Worm (Caenorhabditis elegans): ENCODE measurements around the gene Y59H11AR.3.
A peak's percentile ranks its signal among the peaks of the same experiment; 100 is the strongest.

Gene Y59H11AR.3

DNA sequence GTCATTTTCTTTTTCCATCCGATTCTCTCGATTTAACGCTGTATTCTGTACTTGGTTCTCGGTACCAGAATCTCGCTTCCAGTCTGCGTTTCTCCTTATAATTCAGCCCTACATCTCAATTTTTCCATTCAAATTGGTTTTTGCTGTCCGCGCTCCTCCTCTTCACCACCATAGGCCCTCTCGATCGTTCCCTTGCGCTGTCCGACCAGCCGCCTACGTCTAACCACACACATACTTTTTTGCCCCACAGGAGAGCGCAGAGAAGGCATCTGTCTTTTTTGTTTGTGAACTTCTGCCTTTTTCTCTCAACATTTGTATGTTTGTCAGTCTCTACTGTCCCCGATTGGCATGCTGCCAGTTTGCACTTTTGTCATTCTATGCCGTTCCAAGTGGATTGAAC lies 32.1 kb upstream of the Y59H11AR.3 start, which contains the start of gene F42A9.11 (continued):
- TF ChIP-seq nhr-76 (tag; optimal IDR thresholded peaks at IDR 0.05) (no peak), skn-1 (tag; optimal IDR thresholded peaks at IDR 0.05) (peak; percentile 48), sptf-1 (tag; optimal IDR thresholded peaks at IDR 0.05) (no peak), nhr-20 (tag; optimal IDR thresholded peaks at IDR 0.05) (peak; percentile 56), efl-3 (GFP tag; optimal IDR thresholded peaks at IDR 0.05) (no peak), nhr-77 (tag; optimal IDR thresholded peaks at IDR 0.05) (peak; percentile 59), F16B12.6 (tag; optimal IDR thresholded peaks at IDR 0.05) (no peak), pqm-1 (tag; optimal IDR thresholded peaks at IDR 0.05) (no peak), unc-98 (GFP tag; IDR thresholded peaks at IDR 0.05) (no peak), hlh-17 (GFP tag; optimal IDR thresholded peaks at IDR 0.05; ENCODE audit: borderline replicate concordance) (no peak), unc-86 (tag; optimal IDR thresholded peaks at IDR 0.05) (no peak), xbp-1 (tag; optimal IDR thresholded peaks at IDR 0.05) (peak; percentile 9), C04F5.9 (tag; optimal IDR thresholded peaks at IDR 0.05) (no peak), blmp-1 (tag; optimal IDR thresholded peaks at IDR 0.05) (peak; percentile 63), unc-62 (GFP tag; optimal IDR thresholded peaks at IDR 0.05) (no peak)

DNA sequence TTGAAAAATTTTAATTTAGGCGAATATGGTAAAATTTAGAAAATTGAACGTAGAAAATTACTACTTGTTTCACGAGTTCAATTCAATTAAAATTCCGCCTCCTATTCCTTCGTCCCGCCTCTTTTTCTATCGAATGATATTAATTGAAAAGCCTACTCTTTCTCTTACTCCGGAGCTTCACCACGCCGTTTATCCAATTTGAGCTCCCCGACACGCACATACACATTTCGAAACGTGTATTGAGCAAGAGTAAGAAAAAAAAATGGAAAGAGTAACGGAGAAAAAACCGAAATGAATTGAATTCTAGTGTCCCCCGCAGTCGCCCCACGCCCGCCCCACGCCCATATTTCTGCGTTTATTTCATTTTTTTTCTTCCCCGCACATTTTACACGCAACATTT lies 31.1 kb upstream of the Y59H11AR.3 start:
- TF ChIP-seq ceh-63 (GFP tag; optimal IDR thresholded peaks at IDR 0.05): no peak
- no peak for TF ChIP-seq sup-37 (GFP tag; optimal IDR thresholded peaks at IDR 0.05)
- TF ChIP-seq ets-5 (GFP tag; IDR thresholded peaks at IDR 0.05): no peak
- TF ChIP-seq ceh-90 (tag; optimal IDR thresholded peaks at IDR 0.05): no peak
- peak; percentile 61 for TF ChIP-seq ces-1 (GFP tag; optimal IDR thresholded peaks at IDR 0.05)
- peak; percentile 68 for TF ChIP-seq lin-14 (GFP tag; optimal IDR thresholded peaks at IDR 0.05)
- TF ChIP-seq ceh-82 (tag; optimal IDR thresholded peaks at IDR 0.05): no peak

DNA sequence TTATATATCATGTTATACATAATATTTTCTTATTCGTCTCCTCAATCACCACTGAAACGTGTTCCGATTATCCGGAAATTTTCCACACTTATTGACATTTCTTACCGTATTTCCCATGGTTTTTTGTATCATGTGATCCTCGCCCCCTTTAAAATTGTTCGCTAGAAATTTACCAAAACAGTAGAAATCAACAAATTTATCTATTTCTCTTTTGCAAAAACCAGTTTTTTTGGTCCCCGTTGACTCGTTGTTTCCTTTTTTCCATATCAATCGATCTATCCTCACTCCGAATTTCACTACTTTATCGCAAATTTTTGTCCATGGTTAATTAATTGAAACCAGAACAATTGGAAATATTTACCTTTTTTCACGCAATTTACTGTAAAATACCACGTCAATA lies 30.5 kb upstream of the Y59H11AR.3 start:
- TF ChIP-seq nhr-20 (tag; optimal IDR thresholded peaks at IDR 0.05) (no peak), mdl-1 (tag; optimal IDR thresholded peaks at IDR 0.05) (no peak), lin-39 (tag; optimal IDR thresholded peaks at IDR 0.05) (no peak), unc-86 (tag; optimal IDR thresholded peaks at IDR 0.05) (no peak), aha-1 (tag; optimal IDR thresholded peaks at IDR 0.05) (no peak), fkh-8 (tag; optimal IDR thresholded peaks at IDR 0.05) (no peak), egl-27 (tag; optimal IDR thresholded peaks at IDR 0.05) (no peak), alr-1 (tag; optimal IDR thresholded peaks at IDR 0.05; ENCODE audit: borderline replicate concordance) (no peak), tlp-1 (tag; optimal IDR thresholded peaks at IDR 0.05) (no peak), Y116A8C.19 (tag; optimal IDR thresholded peaks at IDR 0.05; ENCODE audit: borderline replicate concordance) (no peak), elt-3 (tag; optimal IDR thresholded peaks at IDR 0.05) (peak in 1 of 6 experiments; percentile 55), fkh-10 (GFP tag; optimal IDR thresholded peaks at IDR 0.05) (no peak), mep-1 (tag; optimal IDR thresholded peaks at IDR 0.05) (no peak), skn-1 (tag; optimal IDR thresholded peaks at IDR 0.05) (no peak), nhr-85 (tag) (peak; percentile 70), blmp-1 (tag; optimal IDR thresholded peaks at IDR 0.05) (peak; percentile 48), dsc-1 (tag; optimal IDR thresholded peaks at IDR 0.05) (no peak), vab-15 (tag; optimal IDR thresholded peaks at IDR 0.05) (no peak), jun-1 (tag; optimal IDR thresholded peaks at IDR 0.05) (no peak)

ce11 chrIV:8620102-8620733 lies 25.0 kb upstream of the Y59H11AR.3 start, which contains the start of gene lin-49:
Gene lin-49, plus strand, starts transcription at chrIV:8620683.
- TF ChIP-seq lin-14 (GFP tag; optimal IDR thresholded peaks at IDR 0.05): peak; percentile 95
- TF ChIP-seq unc-98 (GFP tag; IDR thresholded peaks at IDR 0.05): no peak
- peak; percentile 33 for TF ChIP-seq nhr-90 (tag; optimal IDR thresholded peaks at IDR 0.05; ENCODE audit: poor library complexity)
- TF ChIP-seq unc-86 (tag; optimal IDR thresholded peaks at IDR 0.05): no peak
- TF ChIP-seq blmp-1 (tag; optimal IDR thresholded peaks at IDR 0.05): peak; percentile 86
- TF ChIP-seq alr-1 (tag; optimal IDR thresholded peaks at IDR 0.05; ENCODE audit: borderline replicate concordance): no peak
- TF ChIP-seq jun-1 (tag; optimal IDR thresholded peaks at IDR 0.05): peak; percentile 9
- peak in 2 of 3 experiments; percentile 31 to 63 for TF ChIP-seq ceh-82 (tag; optimal IDR thresholded peaks at IDR 0.05)
- TF ChIP-seq unc-130 (tag; optimal IDR thresholded peaks at IDR 0.05): no peak
- no peak for TF ChIP-seq ceh-88 (GFP tag; IDR thresholded peaks at IDR 0.05)
- TF ChIP-seq nhr-237 (tag; optimal IDR thresholded peaks at IDR 0.05): no peak
- no peak for TF ChIP-seq isw-1 (GFP tag; IDR thresholded peaks at IDR 0.05)
- peak; percentile 1 for TF ChIP-seq dsc-1 (tag; optimal IDR thresholded peaks at IDR 0.05)
- no peak for TF ChIP-seq sox-4 (tag; optimal IDR thresholded peaks at IDR 0.05)
- no peak for TF ChIP-seq nhr-19 (GFP tag; conservative IDR thresholded peaks at IDR 0.05)
- TF ChIP-seq lin-39 (tag; optimal IDR thresholded peaks at IDR 0.05): no peak
- TF ChIP-seq pax-3 (tag; optimal IDR thresholded peaks at IDR 0.05): no peak
- no peak for TF ChIP-seq C04F5.9 (tag; optimal IDR thresholded peaks at IDR 0.05)
- TF ChIP-seq rnt-1 (tag; optimal IDR thresholded peaks at IDR 0.05): peak; percentile 65
- no peak for TF ChIP-seq fkh-4 (tag; optimal IDR thresholded peaks at IDR 0.05; ENCODE audit: borderline replicate concordance)
